Worm (Caenorhabditis elegans): ENCODE data around the gene rpn-12.
A peak's percentile ranks its signal among the peaks of the same experiment; 100 is the strongest.

Gene rpn-12

ce11 chrII:11627904-11628303 lies 25.0 kb upstream of the rpn-12 start:
- TF ChIP-seq aly-2 (tag; optimal IDR thresholded peaks at IDR 0.05) (no peak), unc-62 (GFP tag; optimal IDR thresholded peaks at IDR 0.05 in 1 of 2) (peak in 1 of 2 experiments; percentile 91), unc-62 (tag; optimal IDR thresholded peaks at IDR 0.05) (no peak)

- TF ChIP-seq T20F7.1 (GFP tag; optimal IDR thresholded peaks at IDR 0.05) (no peak), unc-62 (GFP tag; optimal IDR thresholded peaks at IDR 0.05 in 1 of 2) (peak in 1 of 2 experiments; percentile 86), unc-62 (tag; optimal IDR thresholded peaks at IDR 0.05) (no peak), jun-1 (tag; optimal IDR thresholded peaks at IDR 0.05) (no peak), T26A8.4 (GFP tag; IDR thresholded peaks at IDR 0.05) (no peak; the same call in 1 of the 2 replicates), lin-1 (GFP tag; IDR thresholded peaks at IDR 0.05) (no peak), ctbp-1 (GFP tag; IDR thresholded peaks at IDR 0.05) (0 out of 2 replicates have a peak, but pooled peaks have one; percentile 27), zip-2 (tag; optimal IDR thresholded peaks at IDR 0.05) (no peak), hlh-11 (tag; optimal IDR thresholded peaks at IDR 0.05) (peak; percentile 1), mep-1 (tag; optimal IDR thresholded peaks at IDR 0.05) (peak; percentile 41), set-16 (GFP tag; IDR thresholded peaks at IDR 0.05) (no peak), mes-2 (tag; optimal IDR thresholded peaks at IDR 0.05; ENCODE audit: poor library complexity, severe bottlenecking) (peak; percentile 21), mdl-1 (tag; optimal IDR thresholded peaks at IDR 0.05) (peak in 1 of 2 experiments; percentile 10), hlh-30 (tag; optimal IDR thresholded peaks at IDR 0.05; ENCODE audit: insufficient read depth) (peak; percentile 28), hmg-1.1 (GFP tag; IDR thresholded peaks at IDR 0.05) (peak; percentile 60), lin-29 (GFP tag; IDR thresholded peaks at IDR 0.05) (no peak)
Observed at ce11 chrII:11629957-11630356, 23.0 kb upstream of the rpn-12 start.

- TF ChIP-seq nhr-48 (tag; optimal IDR thresholded peaks at IDR 0.05) (peak; percentile 6), mes-2 (tag; optimal IDR thresholded peaks at IDR 0.05; ENCODE audit: poor library complexity, severe bottlenecking) (peak; percentile 33), ceh-44 (GFP tag; IDR thresholded peaks at IDR 0.05) (no peak), fos-1 (tag; optimal IDR thresholded peaks at IDR 0.05) (no peak), aha-1 (tag) (peak; percentile 91), nhr-42 (GFP tag; IDR thresholded peaks at IDR 0.05) (no peak), php-3 (GFP tag; IDR thresholded peaks at IDR 0.05) (no peak), F26F4.8 (GFP tag; conservative IDR thresholded peaks at IDR 0.05) (no peak), nhr-77 (tag; optimal IDR thresholded peaks at IDR 0.05) (peak; percentile 51), lin-38 (GFP tag; IDR thresholded peaks at IDR 0.05) (no peak), daf-19 (GFP tag; conservative IDR thresholded peaks at IDR 0.05) (no peak), madf-5 (GFP tag; IDR thresholded peaks at IDR 0.05) (no peak), ceh-62 (tag; optimal IDR thresholded peaks at IDR 0.05) (no peak), pha-4 (GFP tag; IDR thresholded peaks at IDR 0.05) (no peak), pha-4 (tag; optimal IDR thresholded peaks at IDR 0.05) (no peak), mdl-1 (tag; optimal IDR thresholded peaks at IDR 0.05) (peak in 1 of 2 experiments; percentile 63), jun-1 (tag; optimal IDR thresholded peaks at IDR 0.05) (no peak), hlh-30 (tag; optimal IDR thresholded peaks at IDR 0.05; ENCODE audit: insufficient read depth) (peak; percentile 49), daf-12 (tag; optimal IDR thresholded peaks at IDR 0.05) (no peak), mxl-3 (GFP tag; optimal IDR thresholded peaks at IDR 0.05) (peak; percentile 27), ztf-11 (tag; optimal IDR thresholded peaks at IDR 0.05) (no peak), nhr-28 (tag; optimal IDR thresholded peaks at IDR 0.05) (peak; percentile 47), lsy-2 (tag; optimal IDR thresholded peaks at IDR 0.05) (peak in 1 of 2 experiments; percentile 41), tag-97 (GFP tag; IDR thresholded peaks at IDR 0.05) (no peak), mdt-29 (GFP tag; IDR thresholded peaks at IDR 0.05) (no peak), nhr-11 (tag; optimal IDR thresholded peaks at IDR 0.05) (no peak), hlh-11 (tag; optimal IDR thresholded peaks at IDR 0.05) (peak; percentile 53), F10B5.3 (tag; optimal IDR thresholded peaks at IDR 0.05) (no peak), ceh-28 (tag; optimal IDR thresholded peaks at IDR 0.05) (no peak), fkh-10 (GFP tag; optimal IDR thresholded peaks at IDR 0.05) (peak; percentile 29), zfp-3 (GFP tag; conservative IDR thresholded peaks at IDR 0.05) (no peak), zip-11 (GFP tag; IDR thresholded peaks at IDR 0.05) (no peak), dmd-6 (GFP tag; IDR thresholded peaks at IDR 0.05) (peak; percentile 48), rbr-2 (tag; optimal IDR thresholded peaks at IDR 0.05) (peak; percentile 41), dmd-9 (GFP tag; IDR thresholded peaks at IDR 0.05) (no peak), madf-9 (GFP tag; conservative IDR thresholded peaks at IDR 0.05) (no peak)
Observed at ce11 chrII:11632689-11633088, 20.2 kb upstream of the rpn-12 start.
